Worm (Caenorhabditis elegans) whole organism, L4/young adult: Measurements from ENCODE around the gene T24C12.4.

Experiments
- W03F9.2 ChIP-seq: fragments of 150-350 bp; optimal IDR thresholded peaks from 2 replicates; lab custom pipeline; 2014; ENCODE audit warnings: missing biosample characterization, missing genetic modification characterization
- dao-5 ChIP-seq: sonication (generic microtip); optimal IDR thresholded peaks from 2 replicates; lab custom pipeline; 2016; ENCODE audit warnings: missing genotype, missing genetic modification characterization, moderate library complexity, missing compliant biosample characterization
- him-1 ChIP-seq: sonication (generic microtip); optimal IDR thresholded peaks from 2 replicates; lab custom pipeline; 2016; ENCODE audit warnings: missing genotype, missing genetic modification reagents, missing genetic modification characterization, missing compliant biosample characterization

ce11 chrX:2212712-2213111 is 7.8 kb upstream of the T24C12.4 start:
- TF ChIP-seq him-1 (tag; lab: Kevin White, UChicago) (no peak), W03F9.2 (tag; lab: Kevin White, UChicago) (no peak), dao-5 (no peak)
